Worm (Caenorhabditis elegans): ENCODE data around the gene B0432.7.

Gene B0432.7

DNA sequence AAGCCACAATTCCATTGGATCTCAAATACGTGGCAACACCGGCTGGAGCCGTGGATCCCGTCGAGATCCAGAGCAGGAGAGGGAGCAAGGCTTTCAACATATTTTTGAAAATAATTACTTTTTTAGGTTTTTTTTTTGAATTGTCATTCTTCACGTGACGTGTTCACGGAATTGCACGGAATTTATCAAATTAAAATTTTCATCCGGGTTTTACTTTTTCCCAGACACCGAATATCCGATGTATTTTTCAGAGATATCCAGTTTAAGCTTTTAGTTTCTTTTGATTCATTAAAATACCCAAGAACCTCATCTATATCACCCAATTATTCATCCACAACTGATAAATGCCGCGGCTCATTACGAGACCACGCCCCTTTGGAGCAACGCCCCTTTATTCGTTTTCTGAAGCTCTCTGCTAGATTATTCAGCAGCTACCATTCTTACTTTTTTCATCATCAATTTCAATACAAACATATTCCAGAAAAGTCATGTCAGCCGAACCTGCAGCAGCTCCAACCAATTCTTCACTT lies 23.2 kb upstream of the B0432.7 start, which contains the start of the genes clec-117 and B0432.1:
Gene clec-117, minus strand, starts transcription at position 101 of the 530 bp plus-strand sequence.
Gene B0432.1, plus strand, starts transcription at position 480 of the 530 bp plus-strand sequence.
- TF ChIP-seq rec-8 (tag; optimal IDR thresholded peaks at IDR 0.05): no peak
- TF ChIP-seq hmg-20 (GFP tag; IDR thresholded peaks at IDR 0.05): no peak
- TF ChIP-seq lin-54 (GFP tag; optimal IDR thresholded peaks at IDR 0.05): no peak
- no peak for TF ChIP-seq ceh-58 (GFP tag; IDR thresholded peaks at IDR 0.05)
- TF ChIP-seq madf-10 (tag; optimal IDR thresholded peaks at IDR 0.05): no peak
- no peak for TF ChIP-seq ceh-91 (GFP tag; IDR thresholded peaks at IDR 0.05)
- TF ChIP-seq cebp-2 (GFP tag; IDR thresholded peaks at IDR 0.05): no peak
- no peak for TF ChIP-seq dpl-1 (GFP tag; optimal IDR thresholded peaks at IDR 0.05)

- TF ChIP-seq T26A5.8 (tag; optimal IDR thresholded peaks at IDR 0.05) (no peak), B0019.2 (GFP tag; conservative IDR thresholded peaks at IDR 0.05) (no peak), lir-1 (GFP tag; conservative IDR thresholded peaks at IDR 0.05) (no peak), egl-44 (GFP tag; IDR thresholded peaks at IDR 0.05) (no peak), him-1 (tag; optimal IDR thresholded peaks at IDR 0.05) (no peak), hmg-20 (GFP tag; IDR thresholded peaks at IDR 0.05) (no peak)
These were observed 20.8 kb upstream of the B0432.7 start, which contains the start of gene B0432.11 for ce11 chrII:294606-295005. TSS of gene B0432.11 (minus strand) at chrII:294706.

- TF ChIP-seq F55B11.4 (tag; optimal IDR thresholded peaks at IDR 0.05; ENCODE audit: borderline replicate concordance, insufficient read depth) (no peak), nhr-179 (tag; optimal IDR thresholded peaks at IDR 0.05) (no peak), B0019.2 (GFP tag; conservative IDR thresholded peaks at IDR 0.05) (no peak), lin-54 (GFP tag; optimal IDR thresholded peaks at IDR 0.05) (no peak), zim-3 (tag; optimal IDR thresholded peaks at IDR 0.05) (no peak), somi-1 (GFP tag; optimal IDR thresholded peaks at IDR 0.05) (no peak), aptf-2 (GFP tag; conservative IDR thresholded peaks at IDR 0.05) (no peak), ceh-100 (GFP tag; IDR thresholded peaks at IDR 0.05) (no peak), sea-2 (GFP tag; IDR thresholded peaks at IDR 0.05) (no peak), unc-62 (GFP tag; optimal IDR thresholded peaks at IDR 0.05) (no peak), madf-6 (GFP tag; IDR thresholded peaks at IDR 0.05) (no peak), akir-1 (GFP tag; optimal IDR thresholded peaks at IDR 0.05) (no peak)
These were observed 16.5 kb upstream of the B0432.7 start, which contains the start of gene djr-1.1 for ce11 chrII:290282-290681. TSS of gene djr-1.1 (plus strand) at chrII:290582.

DNA sequence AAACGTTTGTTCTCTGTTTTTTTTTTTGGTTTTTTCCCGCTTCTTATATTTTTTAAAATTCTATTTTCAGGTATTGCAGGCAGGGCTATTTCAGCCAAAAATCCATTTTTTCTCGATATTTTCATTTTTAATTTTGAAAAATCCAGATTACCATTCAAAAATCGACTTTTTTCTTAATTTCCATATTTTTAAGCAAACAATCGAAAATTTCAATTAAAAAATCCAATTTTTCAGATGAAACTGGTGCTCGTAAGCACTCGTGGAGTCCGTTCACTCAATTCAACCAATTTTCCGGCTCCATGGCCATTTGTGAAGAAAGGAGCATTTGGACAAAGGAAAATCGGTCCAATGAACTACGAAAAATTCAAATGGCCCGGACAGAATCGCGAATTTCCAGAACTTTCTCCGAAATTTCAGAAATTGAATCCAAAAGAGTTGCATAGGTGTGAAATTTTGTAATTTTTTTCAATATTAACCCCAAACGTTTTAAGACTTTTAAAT lies 15.0 kb upstream of the B0432.7 start, which contains the start of gene mrpl-41:
Gene mrpl-41, plus strand, starts transcription at position 235 of the 501 bp plus-strand sequence.
- TF ChIP-seq F52B5.7 (tag; optimal IDR thresholded peaks at IDR 0.05) (peak; percentile 43), B0261.1 (tag; optimal IDR thresholded peaks at IDR 0.05) (no peak), lin-35 (GFP tag; optimal IDR thresholded peaks at IDR 0.05) (peak in 1 of 3 experiments; percentile 21), madf-3 (GFP tag; IDR thresholded peaks at IDR 0.05) (no peak), zim-3 (tag; optimal IDR thresholded peaks at IDR 0.05) (no peak), hlh-26 (GFP tag; conservative IDR thresholded peaks at IDR 0.05) (no peak), hlh-12 (tag; optimal IDR thresholded peaks at IDR 0.05) (no peak), ekl-4 (GFP tag; IDR thresholded peaks at IDR 0.05) (peak; percentile 53; the same call in 1 of the 2 replicates), cebp-1 (GFP tag; IDR thresholded peaks at IDR 0.05) (no peak), cebp-1 (tag; optimal IDR thresholded peaks at IDR 0.05) (peak; percentile 28), F57C9.4 (tag; optimal IDR thresholded peaks at IDR 0.05) (peak; percentile 3), F10E7.11 (tag; optimal IDR thresholded peaks at IDR 0.05) (peak; percentile 38), hmg-20 (GFP tag; IDR thresholded peaks at IDR 0.05) (0 out of 2 replicates have a peak, but pooled peaks have one; percentile 30), F57A8.1 (GFP tag; optimal IDR thresholded peaks at IDR 0.05) (no peak), xnd-1 (tag; optimal IDR thresholded peaks at IDR 0.05) (no peak), athp-1 (tag; optimal IDR thresholded peaks at IDR 0.05) (peak; percentile 11)
